Worm (Caenorhabditis elegans) whole organism, mixed stage, embryonic: ENCODE results near the gene math-33.

Experiments used
- M03D4.4 ChIP-seq: sonication (generic microtip); optimal IDR thresholded peaks from 2 replicates; lab custom pipeline; 2017; ENCODE audit warnings: mild to moderate bottlenecking, missing genetic modification characterization, missing compliant biosample characterization
- bed-3 ChIP-seq: fragments of 200-800 bp; sonication (Bioruptor generic); optimal IDR thresholded peaks from 3 replicates; lab custom pipeline; 2018; ENCODE audit warnings: mild to moderate bottlenecking, missing genetic modification characterization, moderate library complexity, missing compliant biosample characterization
- blmp-1 ChIP-seq: fragments of 150-350 bp; optimal IDR thresholded peaks from 2 replicates; lab custom pipeline; 2014; ENCODE audit warnings: missing biosample characterization, missing genetic modification characterization
- ceh-39 ChIP-seq: fragments of 150-350 bp; optimal IDR thresholded peaks from 2 replicates; lab custom pipeline; 2014; ENCODE audit warnings: missing biosample characterization, missing genetic modification characterization
- ceh-43 ChIP-seq: fragments of 200-800 bp; sonication (Bioruptor generic); optimal IDR thresholded peaks from 2 replicates; lab custom pipeline; 2018; ENCODE audit warnings: mild to moderate bottlenecking, missing genetic modification characterization, moderate library complexity, missing compliant biosample characterization
- ceh-83 ChIP-seq: fragments of 200-800 bp; sonication (Bioruptor generic); optimal IDR thresholded peaks from 2 replicates; lab custom pipeline; 2018; ENCODE audit warnings: mild to moderate bottlenecking, missing genetic modification characterization, missing compliant biosample characterization
- ces-1 ChIP-seq: fragments of 150-350 bp; optimal IDR thresholded peaks from 2 replicates; lab custom pipeline; 2014; ENCODE audit warnings: missing biosample characterization, missing genetic modification reagents, missing genetic modification characterization
- cnd-1 ChIP-seq: fragments of 200-800 bp; sonication (Bioruptor generic); optimal IDR thresholded peaks from 2 replicates; lab custom pipeline; 2018; ENCODE audit warnings: mild to moderate bottlenecking, missing genetic modification characterization, missing compliant biosample characterization
- drap-1 ChIP-seq: fragments of 200-800 bp; sonication (Bioruptor generic); optimal IDR thresholded peaks from 3 replicates; lab custom pipeline; 2018; ENCODE audit warnings: mild to moderate bottlenecking, missing genetic modification characterization, missing compliant biosample characterization
- elt-1 ChIP-seq: sonication (generic microtip); optimal IDR thresholded peaks from 2 replicates; lab custom pipeline; 2017; ENCODE audit warnings: missing genetic modification characterization, mild to moderate bottlenecking, missing compliant biosample characterization, antibody characterized with exemption, moderate library complexity, borderline replicate concordance; ENCODE audit not compliant: insufficient read depth
- flh-1 ChIP-seq: fragments of 200-800 bp; sonication (Bioruptor generic); optimal IDR thresholded peaks from 2 replicates; lab custom pipeline; 2018; ENCODE audit warnings: mild to moderate bottlenecking, missing genetic modification characterization, moderate library complexity, missing compliant biosample characterization
- ham-2 ChIP-seq: fragments of 200-800 bp; sonication (Bioruptor generic); optimal IDR thresholded peaks from 2 replicates; lab custom pipeline; 2018; ENCODE audit warnings: mild to moderate bottlenecking, missing genetic modification characterization, missing compliant biosample characterization
- hlh-1 ChIP-seq: fragments of 150-350 bp; optimal IDR thresholded peaks from 2 replicates; lab custom pipeline; 2014; ENCODE audit warnings: missing biosample characterization, missing genetic modification reagents, missing genetic modification characterization
- lin-13 ChIP-seq: fragments of 150-350 bp; optimal IDR thresholded peaks from 2 replicates; lab custom pipeline; 2014; ENCODE audit warnings: missing biosample characterization, missing genetic modification characterization
- lsy-2 ChIP-seq: fragments of 150-350 bp; optimal IDR thresholded peaks from 2 replicates; lab custom pipeline; 2014; ENCODE audit warnings: missing biosample characterization, missing genetic modification characterization
- mab-5 ChIP-seq: fragments of 150-350 bp; optimal IDR thresholded peaks from 2 replicates; lab custom pipeline; 2014; ENCODE audit warnings: missing biosample characterization, missing genetic modification characterization
- mep-1 ChIP-seq: fragments of 150-350 bp; optimal IDR thresholded peaks from 2 replicates; lab custom pipeline; 2017; ENCODE audit warnings: missing biosample characterization, missing genetic modification reagents, missing genetic modification characterization, inconsistent platforms
- mls-2 ChIP-seq: sonication (generic microtip); optimal IDR thresholded peaks from 2 replicates; lab custom pipeline; 2016; ENCODE audit warnings: mild to moderate bottlenecking, missing genetic modification characterization, moderate library complexity, missing compliant biosample characterization
- nhr-2 ChIP-seq: fragments of 150-350 bp; optimal IDR thresholded peaks from 2 replicates; lab custom pipeline; 2014; ENCODE audit warnings: missing biosample characterization, missing genetic modification characterization
- nhr-237 ChIP-seq: fragments of 150-350 bp; optimal IDR thresholded peaks from 2 replicates; lab custom pipeline; 2014; ENCODE audit warnings: missing biosample characterization, missing genetic modification characterization
- nhr-28 ChIP-seq: fragments of 150-350 bp; optimal IDR thresholded peaks from 2 replicates; lab custom pipeline; 2014; ENCODE audit warnings: missing biosample characterization, missing genetic modification characterization
- nhr-76 ChIP-seq: sonication (generic microtip); optimal IDR thresholded peaks from 2 replicates; lab custom pipeline; 2017; ENCODE audit warnings: missing biosample characterization, missing genetic modification characterization
- pha-4 ChIP-seq: fragments of 150-350 bp; optimal IDR thresholded peaks from 2 replicates; lab custom pipeline; 2018; ENCODE audit warnings: missing biosample characterization, missing genetic modification reagents, missing genetic modification characterization
- sem-2 ChIP-seq: fragments of 200-800 bp; sonication (Bioruptor generic); optimal IDR thresholded peaks from 2 replicates; lab custom pipeline; 2018; ENCODE audit warnings: mild to moderate bottlenecking, missing genetic modification characterization, missing compliant biosample characterization
- snpc-4 ChIP-seq: fragments of 150-350 bp; optimal IDR thresholded peaks from 2 replicates; lab custom pipeline; 2014; ENCODE audit warnings: missing biosample characterization, missing genetic modification characterization
- sptf-1 ChIP-seq: sonication (generic microtip); optimal IDR thresholded peaks from 2 replicates; lab custom pipeline; 2017; ENCODE audit warnings: mild to moderate bottlenecking, missing genetic modification characterization, moderate library complexity, missing compliant biosample characterization
- unc-120 ChIP-seq: sonication (generic microtip); optimal IDR thresholded peaks from 2 replicates; lab custom pipeline; 2017; ENCODE audit warnings: missing genetic modification characterization, missing compliant biosample characterization; ENCODE audit not compliant: poor library complexity, severe bottlenecking
- unc-39 ChIP-seq: fragments of 150-350 bp; optimal IDR thresholded peaks from 2 replicates; lab custom pipeline; 2014; ENCODE audit warnings: missing biosample characterization, missing genetic modification characterization
- unc-62 ChIP-seq: fragments of 150-350 bp; optimal IDR thresholded peaks from 2 replicates; lab custom pipeline; 2014; ENCODE audit warnings: missing biosample characterization, missing genetic modification reagents, missing genetic modification characterization

math-33 gene

ce11 chrV:11113607-11114006, at the start of gene math-33:
math-33 (plus strand) TSS chrV:11113907.
- TF ChIP-seq hlh-1 (tag; lab: Kevin White, UChicago) (no peak), M03D4.4 (tag; lab: Kevin White, UChicago) (no peak), lsy-2 (tag; lab: Kevin White, UChicago) (no peak), nhr-237 (tag; lab: Kevin White, UChicago) (no peak), drap-1 (GFP tag; lab: Kevin White, UChicago) (no peak)

DNA sequence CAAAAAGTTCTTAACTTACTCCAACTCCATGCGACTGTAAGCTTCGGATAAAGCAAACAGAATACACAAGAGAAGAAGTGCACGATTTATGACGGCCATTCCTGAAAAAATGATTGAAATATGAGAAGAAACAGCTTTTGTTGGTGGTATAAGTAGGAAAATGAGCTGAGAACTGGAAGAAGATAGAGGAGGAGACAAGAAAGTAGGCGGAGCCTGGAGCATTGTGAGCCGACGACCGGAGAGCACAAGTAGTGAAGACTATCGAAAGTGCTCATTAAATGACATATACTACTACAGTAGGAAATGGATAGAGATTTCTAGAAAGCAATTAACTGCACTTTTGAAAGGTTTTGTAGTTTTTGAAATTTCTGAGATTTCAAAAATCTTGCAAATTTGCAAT, 48.2 kb upstream of the math-33 start, which contains the start of gene nlp-80:
Gene nlp-80, minus strand, starts transcription at position 101 of the 400 bp plus-strand sequence.
- TF ChIP-seq sem-2 (GFP tag; lab: Kevin White, UChicago) (no peak), cnd-1 (no peak), ceh-43 (GFP tag; lab: Kevin White, UChicago) (no peak), mab-5 (tag; lab: Kevin White, UChicago) (no peak), unc-62 (GFP tag; lab: Kevin White, UChicago) (no peak), nhr-28 (tag; lab: Kevin White, UChicago) (no peak), flh-1 (GFP tag; lab: Kevin White, UChicago) (no peak), nhr-76 (no peak), bed-3 (GFP tag; lab: Kevin White, UChicago) (no peak)

DNA sequence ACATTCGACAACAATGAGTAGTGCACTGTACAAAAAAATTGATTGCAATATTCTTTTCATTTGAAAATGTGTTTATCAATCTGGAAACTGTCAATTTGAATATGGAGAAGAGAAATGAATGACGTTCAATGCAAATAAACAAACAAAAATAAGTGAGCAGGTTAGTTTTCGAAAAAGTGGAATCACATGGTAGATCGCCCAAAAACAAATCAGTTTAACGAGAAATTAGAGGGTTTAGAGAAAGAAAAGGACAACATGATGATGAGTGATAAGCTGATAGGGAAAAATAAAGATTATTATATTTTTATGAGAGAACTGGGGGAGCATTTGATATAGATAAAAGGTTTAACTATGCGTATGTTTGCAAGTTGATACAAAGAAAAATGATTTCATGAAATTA, 44.4 kb upstream of the math-33 start, which contains the start of gene T04C12.8:
Gene T04C12.8, minus strand, starts transcription at position 82 of the 400 bp plus-strand sequence.
- TF ChIP-seq unc-39 = no peak
- TF ChIP-seq elt-1 (tag; lab: Kevin White, UChicago) = no peak
- TF ChIP-seq unc-120 (tag; lab: Kevin White, UChicago) = no peak
- no peak for TF ChIP-seq mls-2

ce11 chrV:11070388-11070787, 43.3 kb upstream of the math-33 start:
- no peak for TF ChIP-seq sem-2 (GFP tag; lab: Kevin White, UChicago)
- no peak for TF ChIP-seq ces-1 (GFP tag; lab: Kevin White, UChicago)
- no peak for TF ChIP-seq blmp-1 (tag; lab: Kevin White, UChicago)
- TF ChIP-seq lin-13 (tag; lab: Kevin White, UChicago) = no peak
- no peak for TF ChIP-seq unc-62 (GFP tag; lab: Kevin White, UChicago)
- TF ChIP-seq pha-4 = no peak
- no peak for TF ChIP-seq bed-3 (GFP tag; lab: Kevin White, UChicago)
- no peak for TF ChIP-seq M03D4.4 (tag; lab: Kevin White, UChicago)
- TF ChIP-seq nhr-237 (tag; lab: Kevin White, UChicago) = no peak

- TF ChIP-seq blmp-1 (tag; lab: Kevin White, UChicago) (no peak), drap-1 (GFP tag; lab: Kevin White, UChicago) (no peak), M03D4.4 (tag; lab: Kevin White, UChicago) (no peak), unc-39 (no peak), ceh-43 (GFP tag; lab: Kevin White, UChicago) (no peak), ceh-39 (no peak), lsy-2 (tag; lab: Kevin White, UChicago) (no peak), snpc-4 (tag; lab: Kevin White, UChicago) (no peak), mep-1 (no peak), unc-62 (GFP tag; lab: Kevin White, UChicago) (no peak), ceh-83 (GFP tag; lab: Kevin White, UChicago) (no peak), sem-2 (GFP tag; lab: Kevin White, UChicago) (no peak), unc-120 (tag; lab: Kevin White, UChicago) (no peak), bed-3 (GFP tag; lab: Kevin White, UChicago) (no peak), sptf-1 (tag; lab: Kevin White, UChicago) (no peak), flh-1 (GFP tag; lab: Kevin White, UChicago) (no peak), hlh-1 (tag; lab: Kevin White, UChicago) (no peak), nhr-2 (tag; lab: Kevin White, UChicago) (no peak), ham-2 (GFP tag; lab: Kevin White, UChicago) (no peak), ces-1 (GFP tag; lab: Kevin White, UChicago) (no peak)
These were observed 42.3 kb upstream of the math-33 start for ce11 chrV:11071453-11071852.
